Fruit fly (Drosophila melanogaster): ENCODE data around the gene Nep4.

Gene Nep4

dm6 chr3R:20626123-20626522 lies 33.6 kb downstream of the Nep4 start:
- TF ChIP-seq sage (GFP tag; optimal IDR thresholded peaks at IDR 0.05) (no peak), N (GFP tag; optimal IDR thresholded peaks at IDR 0.05) (no peak), tai (GFP tag; optimal IDR thresholded peaks at IDR 0.05) (no peak), dl (GFP tag; optimal IDR thresholded peaks at IDR 0.05; ENCODE audit: insufficient read depth in 1 of 2, partially characterized antibody in 2 of 2) (no peak), lola (GFP tag; optimal IDR thresholded peaks at IDR 0.05) (no peak), psq (GFP tag; optimal IDR thresholded peaks at IDR 0.05) (no peak), woc (GFP tag; optimal IDR thresholded peaks at IDR 0.05) (no peak), usp (GFP tag; optimal IDR thresholded peaks at IDR 0.05) (no peak), Mio (GFP tag; optimal IDR thresholded peaks at IDR 0.05) (no peak), Jra (GFP tag; optimal IDR thresholded peaks at IDR 0.05) (no peak), br (GFP tag; optimal IDR thresholded peaks at IDR 0.05) (no peak), Abd-B (GFP tag; optimal IDR thresholded peaks at IDR 0.05) (no peak)

- TF ChIP-seq sv (GFP tag; optimal IDR thresholded peaks at IDR 0.05) (no peak), psq (GFP tag; optimal IDR thresholded peaks at IDR 0.05) (peak; percentile 9), ey (GFP tag; optimal IDR thresholded peaks at IDR 0.05) (no peak)
These were observed 37.2 kb downstream of the Nep4 start for dm6 chr3R:20622297-20623168.

- TF ChIP-seq N (GFP tag; optimal IDR thresholded peaks at IDR 0.05), result peak; percentile 94
- no peak for TF ChIP-seq brk (GFP tag; optimal IDR thresholded peaks at IDR 0.05)
- no peak for TF ChIP-seq tai (GFP tag; optimal IDR thresholded peaks at IDR 0.05)
- TF ChIP-seq Abd-B (GFP tag; optimal IDR thresholded peaks at IDR 0.05), result peak; percentile 49
- peak; percentile 60 for TF ChIP-seq Hr78 (GFP tag; optimal IDR thresholded peaks at IDR 0.05)
- no peak for TF ChIP-seq dsf (GFP tag; optimal IDR thresholded peaks at IDR 0.05; ENCODE audit: borderline replicate concordance)
- peak; percentile 77 for TF ChIP-seq psq (GFP tag; optimal IDR thresholded peaks at IDR 0.05)
These were observed 37.9 kb downstream of the Nep4 start, which contains the start of gene H for dm6 chr3R:20621805-20622286. TSS of gene H (plus strand) at chr3R:20621938.

dm6 chr3R:20618947-20619346 lies 40.8 kb downstream of the Nep4 start:
- TF ChIP-seq dmrt93B (GFP tag; optimal IDR thresholded peaks at IDR 0.05) (no peak), Jra (GFP tag; optimal IDR thresholded peaks at IDR 0.05) (no peak), Dfd (GFP tag; optimal IDR thresholded peaks at IDR 0.05) (peak; percentile 62), ey (GFP tag; optimal IDR thresholded peaks at IDR 0.05) (no peak)

dm6 chr3R:20617583-20617982 lies 42.1 kb downstream of the Nep4 start, which contains the start of gene CG5466:
TSS of gene CG5466 (plus strand) at chr3R:20617883.
- TF ChIP-seq usp (GFP tag; optimal IDR thresholded peaks at IDR 0.05), result no peak
- no peak for TF ChIP-seq jim (GFP tag; optimal IDR thresholded peaks at IDR 0.05)
- no peak for TF ChIP-seq br (GFP tag; optimal IDR thresholded peaks at IDR 0.05)
- no peak for TF ChIP-seq Vsx2 (GFP tag; optimal IDR thresholded peaks at IDR 0.05; ENCODE audit: partially characterized antibody)
- TF ChIP-seq Myc (optimal IDR thresholded peaks at IDR 0.05), result no peak
- no peak for TF ChIP-seq Rel (GFP tag; optimal IDR thresholded peaks at IDR 0.05)
- TF ChIP-seq Rel (tag; optimal IDR thresholded peaks at IDR 0.05), result no peak
- no peak for TF ChIP-seq sv (GFP tag; optimal IDR thresholded peaks at IDR 0.05)
- TF ChIP-seq Abd-B (GFP tag; optimal IDR thresholded peaks at IDR 0.05), result no peak

dm6 chr3R:20616801-20617200 lies 42.9 kb downstream of the Nep4 start, which contains the start of gene CG15923:
TSS of gene CG15923 (minus strand) at chr3R:20616901.
- no peak for TF ChIP-seq CG32264 (GFP tag; optimal IDR thresholded peaks at IDR 0.05)
- TF ChIP-seq woc (GFP tag; optimal IDR thresholded peaks at IDR 0.05), result no peak
- TF ChIP-seq OdsH (GFP tag; optimal IDR thresholded peaks at IDR 0.05), result no peak
- TF ChIP-seq N (GFP tag; optimal IDR thresholded peaks at IDR 0.05), result no peak
- no peak for TF ChIP-seq sage (GFP tag; optimal IDR thresholded peaks at IDR 0.05)
- no peak for TF ChIP-seq jim (GFP tag; optimal IDR thresholded peaks at IDR 0.05)
- no peak for TF ChIP-seq Mio (GFP tag; optimal IDR thresholded peaks at IDR 0.05)
- no peak for TF ChIP-seq pan (optimal IDR thresholded peaks at IDR 0.05)
- TF ChIP-seq psq (GFP tag; optimal IDR thresholded peaks at IDR 0.05), result no peak
- no peak for TF ChIP-seq Rel (GFP tag; optimal IDR thresholded peaks at IDR 0.05)
- TF ChIP-seq Rel (tag; optimal IDR thresholded peaks at IDR 0.05), result no peak
- TF ChIP-seq Vsx2 (GFP tag; optimal IDR thresholded peaks at IDR 0.05; ENCODE audit: partially characterized antibody), result no peak
- no peak for TF ChIP-seq ey (GFP tag; optimal IDR thresholded peaks at IDR 0.05)
- no peak for TF ChIP-seq tai (GFP tag; optimal IDR thresholded peaks at IDR 0.05)
- TF ChIP-seq Myc (optimal IDR thresholded peaks at IDR 0.05), result no peak
- no peak for TF ChIP-seq GATAd (GFP tag; optimal IDR thresholded peaks at IDR 0.05)
- no peak for TF ChIP-seq brk (GFP tag; optimal IDR thresholded peaks at IDR 0.05)
- TF ChIP-seq lola (GFP tag; optimal IDR thresholded peaks at IDR 0.05), result no peak
- TF ChIP-seq rgr (GFP tag; optimal IDR thresholded peaks at IDR 0.05), result no peak
- no peak for TF ChIP-seq dl (GFP tag; optimal IDR thresholded peaks at IDR 0.05; ENCODE audit: insufficient read depth in 1 of 2, partially characterized antibody in 2 of 2)
- TF ChIP-seq Hr78 (GFP tag; optimal IDR thresholded peaks at IDR 0.05), result no peak

Measured in whole organism, wandering third instar larva.